Worm (Caenorhabditis elegans): ENCODE results near the gene dcar-1.

DNA sequence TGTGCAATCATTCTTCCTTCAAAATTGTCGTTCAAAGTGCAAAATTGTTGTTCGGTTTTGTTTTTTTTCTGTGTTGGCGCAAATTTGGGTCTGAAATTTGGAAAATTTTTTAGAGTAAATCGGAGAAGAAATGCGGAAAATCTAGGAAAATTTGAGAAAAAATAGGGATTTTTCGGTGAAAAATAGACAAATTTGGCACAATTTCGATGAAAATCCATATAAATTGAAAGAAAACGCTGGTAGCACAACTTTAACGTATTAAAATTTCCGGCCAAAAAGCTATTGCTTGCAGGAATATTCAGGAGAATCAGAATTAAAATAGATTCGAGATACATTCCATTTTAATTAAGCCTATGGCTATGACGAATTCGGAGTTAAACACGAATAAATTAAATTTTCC lies 39.0 kb downstream of the dcar-1 start, which contains the start of gene dpy-21:
- TF ChIP-seq ama-1 (optimal IDR thresholded peaks at IDR 0.05) (no peak), tbx-7 (tag; optimal IDR thresholded peaks at IDR 0.05) (no peak), ets-4 (tag; optimal IDR thresholded peaks at IDR 0.05) (no peak), eyg-1 (tag; optimal IDR thresholded peaks at IDR 0.05) (no peak), elt-2 (tag; optimal IDR thresholded peaks at IDR 0.05) (no peak), hlh-15 (tag; optimal IDR thresholded peaks at IDR 0.05) (no peak)
